Worm (Caenorhabditis elegans) whole organism, L1 larva: ENCODE measurements around the gene str-254.

Experiments used
- aha-1 ChIP-seq: fragments of 150-350 bp; optimal IDR thresholded peaks from 2 replicates; lab custom pipeline; 2014; ENCODE audit warnings: missing biosample characterization, missing genetic modification characterization
- aly-2 ChIP-seq: fragments of 150-350 bp; optimal IDR thresholded peaks from 2 replicates; lab custom pipeline; 2014; ENCODE audit warnings: missing biosample characterization, missing genetic modification characterization
- ama-1 ChIP-seq: fragments of 150-350 bp; optimal IDR thresholded peaks from 2 replicates; lab custom pipeline; 2014
- ces-1 ChIP-seq: fragments of 150-350 bp; optimal IDR thresholded peaks from 2 replicates; lab custom pipeline; 2014; ENCODE audit warnings: missing biosample characterization, missing genetic modification reagents, missing genetic modification characterization
- dsc-1 ChIP-seq: sonication (generic microtip); optimal IDR thresholded peaks from 2 replicates; lab custom pipeline; 2016; ENCODE audit warnings: mild to moderate bottlenecking, missing genetic modification characterization, missing compliant biosample characterization
- elt-3 ChIP-seq, 6 experiments: fragments of 150-350 bp in 1 of 6; sonication (generic microtip); optimal IDR thresholded peaks; 2 replicates each; lab custom pipeline; 2017 to 2018; ENCODE audit warnings: missing biosample characterization in 6 of 6, missing genetic modification characterization in 6 of 6, inconsistent platforms in 1 of 6
- pax-3 ChIP-seq: fragments of 200-800 bp; sonication (Bioruptor generic); optimal IDR thresholded peaks from 2 replicates; lab custom pipeline; 2018; ENCODE audit warnings: mild to moderate bottlenecking, missing genetic modification characterization, moderate library complexity, missing compliant biosample characterization
- xbp-1 ChIP-seq: sonication (generic microtip); optimal IDR thresholded peaks from 2 replicates; lab custom pipeline; 2016; ENCODE audit warnings: missing genetic modification characterization, missing compliant biosample characterization

ce11 chrV:16132215-16132614 is 21.1 kb downstream of the str-254 start:
- no peak for TF ChIP-seq pax-3 (tag; lab: Kevin White, UChicago)
- TF ChIP-seq aly-2 (tag; lab: Kevin White, UChicago): no peak
- no peak for TF ChIP-seq ces-1
- no peak for TF ChIP-seq elt-3 (tag; optimal IDR thresholded peaks at IDR 0.05; lab: Kevin White, UChicago)
- no peak for TF ChIP-seq xbp-1 (tag; lab: Kevin White, UChicago)
- no peak for TF ChIP-seq dsc-1 (tag; lab: Kevin White, UChicago)
- no peak for TF ChIP-seq ama-1 (lab: Kevin White, UChicago)
- TF ChIP-seq aha-1 (tag; lab: Kevin White, UChicago): no peak
